Worm (Caenorhabditis elegans): ENCODE results near the gene ZK418.11.

- TF ChIP-seq W03F9.2 (tag; optimal IDR thresholded peaks at IDR 0.05) = no peak
- TF ChIP-seq dao-5 (tag; optimal IDR thresholded peaks at IDR 0.05) = no peak
- no peak for TF ChIP-seq him-1 (tag; optimal IDR thresholded peaks at IDR 0.05)
These were observed 35.9 kb upstream of the ZK418.11 start, which contains the start of gene R01H2.4 for ce11 chrIII:7064185-7064584.

All from whole organism, L4/young adult.